Worm (Caenorhabditis elegans): ENCODE data around the gene rfc-4.

DNA sequence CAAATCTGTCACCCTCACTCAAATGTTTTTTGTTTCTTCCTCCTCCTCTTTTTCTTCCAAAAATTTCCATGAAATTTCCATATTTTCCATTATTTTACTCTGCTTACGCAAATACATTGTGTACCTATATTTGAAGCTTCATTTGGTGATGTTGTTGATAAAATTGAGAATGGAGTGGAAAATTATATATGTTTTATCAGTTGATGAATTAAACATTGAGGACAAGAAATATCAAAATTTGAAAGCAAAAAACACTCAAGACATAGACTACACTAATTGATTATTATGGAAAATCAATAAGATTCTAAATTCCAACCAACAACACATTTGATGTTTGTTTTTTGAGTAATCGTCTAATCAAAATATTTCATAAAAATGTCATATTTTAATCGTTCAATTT is 17.1 kb downstream of the rfc-4 start:
- no peak for TF ChIP-seq lin-39 (tag; optimal IDR thresholded peaks at IDR 0.05)
- TF ChIP-seq mdl-1 (tag; optimal IDR thresholded peaks at IDR 0.05), result no peak
- TF ChIP-seq nhr-23 (tag; optimal IDR thresholded peaks at IDR 0.05), result no peak
- no peak for TF ChIP-seq nhr-10 (tag; optimal IDR thresholded peaks at IDR 0.05)
- no peak for TF ChIP-seq ceh-82 (tag; optimal IDR thresholded peaks at IDR 0.05)
- no peak for TF ChIP-seq elt-3 (tag; optimal IDR thresholded peaks at IDR 0.05)

Data from whole organism, L2 larva.